Fruit fly (Drosophila melanogaster) S2 (cell line): ENCODE results near the gene acj6.

Experiments
- CG8478 ChIP-seq: fragments of >200 bp; optimal IDR thresholded peaks from 2 replicates; lab custom pipeline; 2018
- CTCF ChIP-seq, 2 experiments: fragments of >200 bp; optimal IDR thresholded peaks; 2 replicates each; lab custom pipeline; 2018

dm6 chrX:15379014-15379491, at the start of gene acj6:
- TF ChIP-seq CG8478 (lab: Kevin White, UChicago), result no peak
- TF ChIP-seq CTCF (optimal IDR thresholded peaks at IDR 0.05; lab: Kevin White, UChicago), result no peak
